Worm (Caenorhabditis elegans): Measurements from ENCODE around the gene bbs-2.

Gene bbs-2

ce11 chrIV:7987083-7987482 lies 53.2 kb downstream of the bbs-2 start, which contains the start of gene mec-17:
mec-17 (minus strand) TSS chrIV:7987183.
- TF ChIP-seq med-1 (GFP tag; optimal IDR thresholded peaks at IDR 0.05; ENCODE audit: insufficient read depth) = no peak
- TF ChIP-seq tab-1 (GFP tag; IDR thresholded peaks at IDR 0.05) = no peak
- TF ChIP-seq ztf-23 (GFP tag; IDR thresholded peaks at IDR 0.05) = no peak
- no peak for TF ChIP-seq cog-1 (tag; optimal IDR thresholded peaks at IDR 0.05)
- no peak for TF ChIP-seq ztf-29 (GFP tag; IDR thresholded peaks at IDR 0.05)
- TF ChIP-seq klf-2 (GFP tag; conservative IDR thresholded peaks at IDR 0.05) = no peak

Measured in whole organism, midembryonic.